Fruit fly (Drosophila melanogaster) ovary, adult (tissue): ENCODE data around the gene Cep164.

Source experiments
- CG17801 ChIP-seq: fragments of 200-800 bp; optimal IDR thresholded peaks from 2 replicates; lab custom pipeline; 2019; ENCODE audit warnings: missing biosample characterization, mild to moderate bottlenecking, missing genetic modification characterization, moderate library complexity; ENCODE audit not compliant: partially characterized antibody

The Cep164 gene

dm6 chrX:15982844-15983243 lies at the start of gene Cep164:
TSS of gene Cep164 (minus strand) at chrX:15982944.
- TF ChIP-seq CG17801 (GFP tag; lab: Kevin White, UChicago) = no peak

DNA sequence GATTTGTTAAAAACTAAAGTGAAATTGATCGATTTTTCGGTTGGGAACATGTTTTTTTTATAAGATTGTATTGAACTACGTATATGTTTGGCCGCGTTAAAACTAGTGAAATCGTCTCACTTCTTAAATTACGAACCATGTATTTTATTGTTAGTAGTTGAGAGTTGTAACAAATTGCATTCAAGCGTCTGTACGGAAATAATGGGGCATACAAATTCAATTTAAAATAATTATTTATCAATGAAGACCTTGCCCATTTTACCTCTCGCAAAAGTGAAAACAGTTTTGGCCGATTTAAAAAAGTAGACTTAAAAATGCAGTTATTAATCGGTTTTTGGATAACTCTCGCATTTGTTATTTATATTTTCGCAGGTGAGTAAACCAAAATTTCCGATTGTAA lies 26.1 kb upstream of the Cep164 start, which contains the start of gene Muc14A:
TSS of gene Muc14A (plus strand) at position 301 of the 400 bp plus-strand sequence.
- TF ChIP-seq CG17801 (GFP tag; lab: Kevin White, UChicago) = no peak

- TF ChIP-seq CG17801 (GFP tag; lab: Kevin White, UChicago) = no peak
Measured at dm6 chrX:16005551-16006197, 22.9 kb upstream of the Cep164 start, which contains the start of the genes vap and CG12698. TSS of gene vap (minus strand) at chrX:16005812. TSS of gene CG12698 (plus strand) at chrX:16006147.

DNA sequence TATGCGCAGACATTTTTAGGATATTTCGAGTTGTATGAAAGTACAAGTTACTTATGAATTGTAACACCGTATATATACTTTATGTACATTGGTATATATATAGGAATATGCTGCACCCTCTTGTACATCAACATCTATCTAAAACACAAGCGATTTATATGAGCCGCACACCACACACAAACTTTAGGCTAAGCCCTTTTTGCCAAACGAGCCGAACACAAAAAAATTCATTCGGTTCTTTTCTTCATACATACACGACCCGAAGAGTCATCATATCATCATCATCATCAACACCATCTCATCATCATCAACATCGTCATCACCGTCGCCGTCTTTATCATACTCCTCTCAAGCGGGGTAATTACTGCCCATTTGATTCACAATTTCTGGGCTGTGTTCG lies 22.3 kb upstream of the Cep164 start:
- TF ChIP-seq CG17801 (GFP tag; lab: Kevin White, UChicago) = no peak

dm6 chrX:15996831-15997230 lies 14.1 kb upstream of the Cep164 start, which contains the start of gene CG8939:
TSS of gene CG8939 (plus strand) at chrX:15997016.
- no peak for TF ChIP-seq CG17801 (GFP tag; lab: Kevin White, UChicago)

DNA sequence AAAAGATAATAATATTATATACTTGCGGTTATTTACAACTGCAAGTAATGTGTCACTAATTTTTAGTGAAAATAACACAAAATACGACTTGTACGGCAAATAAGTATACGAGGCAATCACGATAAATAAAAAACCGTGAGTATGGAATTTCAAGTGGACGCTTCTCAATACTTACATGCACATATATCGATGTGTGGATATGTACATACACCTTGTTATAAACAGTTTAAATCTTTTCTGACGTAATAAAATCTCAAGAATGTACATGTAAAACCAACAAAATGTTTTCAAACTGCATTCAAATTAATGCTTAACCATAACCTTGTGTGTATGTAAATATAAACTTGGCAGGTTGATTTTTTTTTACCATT lies 9.8 kb upstream of the Cep164 start:
- TF ChIP-seq CG17801 (GFP tag; lab: Kevin White, UChicago) = no peak

- peak; percentile 35 for TF ChIP-seq CG17801 (GFP tag; lab: Kevin White, UChicago)
Measured at dm6 chrX:15991618-15992526, 9.1 kb upstream of the Cep164 start, which contains the start of the genes CG46312, eIF5 and exd. TSS of gene CG46312 (minus strand) at chrX:15991974. TSS of gene eIF5 (minus strand) at chrX:15991974. TSS of gene exd (plus strand) at chrX:15992468.

- no peak for TF ChIP-seq CG17801 (GFP tag; lab: Kevin White, UChicago)
Measured at dm6 chrX:15989631-15990030, 6.9 kb upstream of the Cep164 start.

- TF ChIP-seq CG17801 (GFP tag; lab: Kevin White, UChicago) = no peak
Measured at dm6 chrX:15986654-15987053, 3.9 kb upstream of the Cep164 start, which contains the start of gene ND-20. TSS of gene ND-20 (minus strand) at chrX:15986808.

DNA sequence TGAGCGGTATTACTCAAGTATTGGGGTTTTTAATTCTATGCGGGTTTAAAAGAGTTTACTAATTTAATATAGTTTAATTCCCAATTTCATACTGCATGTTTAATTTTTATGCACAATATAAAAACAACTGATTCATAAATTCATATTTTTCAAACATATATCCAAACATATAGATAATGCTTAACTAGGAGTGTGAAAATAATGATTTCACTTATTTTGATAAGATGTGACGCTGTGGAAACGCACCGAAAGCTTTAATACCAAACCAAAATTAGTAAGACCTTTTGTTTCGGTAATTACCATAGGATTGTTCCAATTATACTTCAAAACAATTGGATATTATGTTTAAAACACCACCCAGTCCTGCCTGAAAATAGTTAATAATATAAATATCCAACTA lies 757 bp upstream of the Cep164 start, which contains the start of gene Slc25A46a:
TSS of gene Slc25A46a (plus strand) at position 272 of the 400 bp plus-strand sequence.
- no peak for TF ChIP-seq CG17801 (GFP tag; lab: Kevin White, UChicago)

dm6 chrX:15976568-15976967 lies 6.2 kb downstream of the Cep164 start, which contains the start of gene CG42766:
TSS of gene CG42766 (plus strand) at chrX:15976868.
- no peak for TF ChIP-seq CG17801 (GFP tag; lab: Kevin White, UChicago)

DNA sequence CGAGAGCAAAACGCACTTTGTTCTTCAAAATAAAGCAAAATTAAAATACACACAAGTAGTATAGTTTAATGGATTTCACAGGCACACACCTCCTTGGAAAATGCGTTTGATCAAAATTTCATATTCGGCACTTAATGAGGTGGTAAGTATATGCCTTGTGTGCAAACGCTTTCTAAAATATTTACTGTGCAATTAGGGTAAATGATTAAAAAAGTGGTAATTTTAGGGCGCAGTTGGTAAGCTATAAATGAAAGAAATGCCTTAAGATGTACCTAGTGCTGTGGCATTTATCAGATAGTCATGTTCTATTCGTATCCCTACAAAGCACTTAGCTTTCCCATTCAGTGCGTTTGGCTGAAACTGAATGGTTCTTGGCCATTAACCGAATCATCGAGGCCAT lies 8.6 kb downstream of the Cep164 start, which contains the start of gene Or13a:
TSS of gene Or13a (plus strand) at position 301 of the 400 bp plus-strand sequence.
- TF ChIP-seq CG17801 (GFP tag; lab: Kevin White, UChicago) = no peak

DNA sequence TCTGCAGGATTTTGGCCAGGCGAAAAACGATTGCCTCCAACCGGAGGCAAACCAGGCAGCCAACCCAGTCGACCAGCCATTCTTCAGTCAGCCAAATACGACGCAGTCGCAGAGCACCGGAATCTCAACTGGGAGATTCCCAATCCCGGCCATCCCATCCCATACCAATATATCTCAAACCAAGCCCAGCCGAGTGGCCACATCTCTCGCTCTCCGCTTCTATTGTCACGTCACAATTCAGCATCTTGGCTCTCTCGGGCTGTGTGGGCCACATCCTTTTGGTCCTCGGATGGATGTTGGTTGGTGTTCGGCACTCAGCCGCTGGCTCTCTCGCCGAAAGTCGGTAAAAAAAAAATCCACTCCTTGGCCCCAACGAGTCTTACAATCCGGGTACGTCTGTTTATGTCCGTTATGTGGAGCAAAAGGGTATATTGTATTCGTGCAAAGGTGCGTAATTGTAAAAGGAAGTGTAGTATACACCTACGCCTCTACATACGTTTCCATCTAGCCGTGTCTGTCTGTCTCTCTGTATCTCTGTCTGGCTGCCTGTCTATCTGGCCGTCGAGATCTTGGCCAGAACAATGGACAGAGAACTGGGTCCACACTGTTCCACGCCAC lies 9.5 kb downstream of the Cep164 start, which contains the start of gene mmd:
TSS of gene mmd (minus strand) at position 3 of the 618 bp plus-strand sequence.
- TF ChIP-seq CG17801 (GFP tag; lab: Kevin White, UChicago) = no peak

- TF ChIP-seq CG17801 (GFP tag; lab: Kevin White, UChicago) = no peak
Measured at dm6 chrX:15971574-15971973, 11.2 kb downstream of the Cep164 start.
